Worm (Caenorhabditis elegans): ENCODE results near the gene M02D8.6.

ce11 chrX:8681600-8681999, 50.1 kb downstream of the M02D8.6 start, which contains the start of gene K09E2.1:
- TF ChIP-seq pqm-1 (tag; optimal IDR thresholded peaks at IDR 0.05) (no peak), jun-1 (tag; optimal IDR thresholded peaks at IDR 0.05) (no peak), daf-12 (tag; optimal IDR thresholded peaks at IDR 0.05) (no peak)

Measured in whole organism, L4 larva.